Worm (Caenorhabditis elegans) whole organism, mixed stage, embryonic: ENCODE data around the gene clc-12.

Experiments used
- M03D4.4 ChIP-seq: sonication (generic microtip); optimal IDR thresholded peaks from 2 replicates; lab custom pipeline; 2017; ENCODE audit warnings: mild to moderate bottlenecking, missing genetic modification characterization, missing compliant biosample characterization
- bed-3 ChIP-seq: fragments of 200-800 bp; sonication (Bioruptor generic); optimal IDR thresholded peaks from 3 replicates; lab custom pipeline; 2018; ENCODE audit warnings: mild to moderate bottlenecking, missing genetic modification characterization, moderate library complexity, missing compliant biosample characterization
- blmp-1 ChIP-seq: fragments of 150-350 bp; optimal IDR thresholded peaks from 2 replicates; lab custom pipeline; 2014; ENCODE audit warnings: missing biosample characterization, missing genetic modification characterization
- ceh-39 ChIP-seq: fragments of 150-350 bp; optimal IDR thresholded peaks from 2 replicates; lab custom pipeline; 2014; ENCODE audit warnings: missing biosample characterization, missing genetic modification characterization
- ceh-43 ChIP-seq: fragments of 200-800 bp; sonication (Bioruptor generic); optimal IDR thresholded peaks from 2 replicates; lab custom pipeline; 2018; ENCODE audit warnings: mild to moderate bottlenecking, missing genetic modification characterization, moderate library complexity, missing compliant biosample characterization
- ceh-83 ChIP-seq: fragments of 200-800 bp; sonication (Bioruptor generic); optimal IDR thresholded peaks from 2 replicates; lab custom pipeline; 2018; ENCODE audit warnings: mild to moderate bottlenecking, missing genetic modification characterization, missing compliant biosample characterization
- ces-1 ChIP-seq: fragments of 150-350 bp; optimal IDR thresholded peaks from 2 replicates; lab custom pipeline; 2014; ENCODE audit warnings: missing biosample characterization, missing genetic modification reagents, missing genetic modification characterization
- cnd-1 ChIP-seq: fragments of 200-800 bp; sonication (Bioruptor generic); optimal IDR thresholded peaks from 2 replicates; lab custom pipeline; 2018; ENCODE audit warnings: mild to moderate bottlenecking, missing genetic modification characterization, missing compliant biosample characterization
- drap-1 ChIP-seq: fragments of 200-800 bp; sonication (Bioruptor generic); optimal IDR thresholded peaks from 3 replicates; lab custom pipeline; 2018; ENCODE audit warnings: mild to moderate bottlenecking, missing genetic modification characterization, missing compliant biosample characterization
- elt-1 ChIP-seq: sonication (generic microtip); optimal IDR thresholded peaks from 2 replicates; lab custom pipeline; 2017; ENCODE audit warnings: missing genetic modification characterization, mild to moderate bottlenecking, missing compliant biosample characterization, antibody characterized with exemption, moderate library complexity, borderline replicate concordance; ENCODE audit not compliant: insufficient read depth
- elt-3 ChIP-seq: fragments of 150-350 bp; optimal IDR thresholded peaks from 2 replicates; lab custom pipeline; 2014; ENCODE audit warnings: missing biosample characterization, missing genetic modification characterization
- flh-1 ChIP-seq: fragments of 200-800 bp; sonication (Bioruptor generic); optimal IDR thresholded peaks from 2 replicates; lab custom pipeline; 2018; ENCODE audit warnings: mild to moderate bottlenecking, missing genetic modification characterization, moderate library complexity, missing compliant biosample characterization
- hlh-1 ChIP-seq: fragments of 150-350 bp; optimal IDR thresholded peaks from 2 replicates; lab custom pipeline; 2014; ENCODE audit warnings: missing biosample characterization, missing genetic modification reagents, missing genetic modification characterization
- lin-13 ChIP-seq: fragments of 150-350 bp; optimal IDR thresholded peaks from 2 replicates; lab custom pipeline; 2014; ENCODE audit warnings: missing biosample characterization, missing genetic modification characterization
- lin-32 ChIP-seq: fragments of 200-800 bp; sonication (Bioruptor generic); optimal IDR thresholded peaks from 2 replicates; lab custom pipeline; 2018; ENCODE audit warnings: mild to moderate bottlenecking, missing genetic modification characterization, missing compliant biosample characterization
- lsy-2 ChIP-seq: fragments of 150-350 bp; optimal IDR thresholded peaks from 2 replicates; lab custom pipeline; 2014; ENCODE audit warnings: missing biosample characterization, missing genetic modification characterization
- mab-5 ChIP-seq: fragments of 150-350 bp; optimal IDR thresholded peaks from 2 replicates; lab custom pipeline; 2014; ENCODE audit warnings: missing biosample characterization, missing genetic modification characterization
- nhr-12 ChIP-seq: fragments of 150-350 bp; optimal IDR thresholded peaks from 2 replicates; lab custom pipeline; 2014; ENCODE audit warnings: missing biosample characterization, missing genetic modification characterization
- nhr-237 ChIP-seq: fragments of 150-350 bp; optimal IDR thresholded peaks from 2 replicates; lab custom pipeline; 2014; ENCODE audit warnings: missing biosample characterization, missing genetic modification characterization
- nhr-28 ChIP-seq: fragments of 150-350 bp; optimal IDR thresholded peaks from 2 replicates; lab custom pipeline; 2014; ENCODE audit warnings: missing biosample characterization, missing genetic modification characterization
- nhr-76 ChIP-seq: sonication (generic microtip); optimal IDR thresholded peaks from 2 replicates; lab custom pipeline; 2017; ENCODE audit warnings: missing biosample characterization, missing genetic modification characterization
- pha-4 ChIP-seq: fragments of 150-350 bp; optimal IDR thresholded peaks from 2 replicates; lab custom pipeline; 2018; ENCODE audit warnings: missing biosample characterization, missing genetic modification reagents, missing genetic modification characterization
- sem-2 ChIP-seq: fragments of 200-800 bp; sonication (Bioruptor generic); optimal IDR thresholded peaks from 2 replicates; lab custom pipeline; 2018; ENCODE audit warnings: mild to moderate bottlenecking, missing genetic modification characterization, missing compliant biosample characterization
- snpc-4 ChIP-seq: fragments of 150-350 bp; optimal IDR thresholded peaks from 2 replicates; lab custom pipeline; 2014; ENCODE audit warnings: missing biosample characterization, missing genetic modification characterization
- sptf-1 ChIP-seq: sonication (generic microtip); optimal IDR thresholded peaks from 2 replicates; lab custom pipeline; 2017; ENCODE audit warnings: mild to moderate bottlenecking, missing genetic modification characterization, moderate library complexity, missing compliant biosample characterization
- tbx-8 ChIP-seq: fragments of 200-800 bp; sonication (Bioruptor generic); optimal IDR thresholded peaks from 2 replicates; lab custom pipeline; 2018; ENCODE audit warnings: mild to moderate bottlenecking, missing genetic modification characterization, moderate library complexity, missing compliant biosample characterization
- unc-120 ChIP-seq: sonication (generic microtip); optimal IDR thresholded peaks from 2 replicates; lab custom pipeline; 2017; ENCODE audit warnings: missing genetic modification characterization, missing compliant biosample characterization; ENCODE audit not compliant: poor library complexity, severe bottlenecking
- unc-39 ChIP-seq: fragments of 150-350 bp; optimal IDR thresholded peaks from 2 replicates; lab custom pipeline; 2014; ENCODE audit warnings: missing biosample characterization, missing genetic modification characterization
- unc-62 ChIP-seq: fragments of 150-350 bp; optimal IDR thresholded peaks from 2 replicates; lab custom pipeline; 2014; ENCODE audit warnings: missing biosample characterization, missing genetic modification reagents, missing genetic modification characterization
- ztf-11 ChIP-seq: fragments of 150-350 bp; optimal IDR thresholded peaks from 2 replicates; lab custom pipeline; 2014; ENCODE audit warnings: missing biosample characterization, missing genetic modification characterization

clc-12 gene

DNA sequence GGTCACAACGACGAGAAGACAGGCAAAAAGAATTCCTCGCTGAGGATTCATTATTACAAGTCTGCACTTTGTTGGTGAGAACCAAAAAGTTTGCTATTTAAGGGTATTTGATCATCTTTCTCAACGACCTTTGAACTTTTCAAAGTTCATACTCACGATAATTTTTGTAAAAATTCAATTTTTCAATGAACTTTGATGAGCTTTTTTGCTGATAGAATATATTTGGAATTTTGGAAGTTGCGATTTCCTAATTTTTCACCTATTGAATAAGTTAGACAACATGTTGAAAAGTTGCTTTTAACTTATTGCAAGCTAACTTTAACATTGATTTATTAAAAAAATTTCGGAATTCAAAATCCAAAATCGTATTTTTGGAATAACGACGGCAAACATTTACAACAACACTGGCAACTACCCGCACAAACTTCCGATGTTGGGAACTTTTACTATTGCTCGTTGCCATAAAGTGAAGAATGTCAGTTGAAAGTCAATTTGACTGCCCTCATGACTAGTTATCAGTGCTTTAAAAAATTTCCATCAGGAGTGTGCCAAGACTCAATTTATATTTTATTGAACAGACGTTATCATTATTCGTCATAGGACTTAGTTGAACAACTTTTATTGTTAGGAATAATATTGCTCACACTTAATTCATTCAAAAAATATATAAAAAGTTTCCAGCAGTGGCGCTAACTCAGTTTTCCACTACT lies 13.6 kb upstream of the clc-12 start, which contains the start of the genes F49H6.8 and F49H6.5:
Gene F49H6.8, minus strand, starts transcription at position 51 of the 710 bp plus-strand sequence.
Gene F49H6.5, plus strand, starts transcription at position 629 of the 710 bp plus-strand sequence.
- TF ChIP-seq unc-39 (no peak), nhr-28 (tag; lab: Kevin White, UChicago) (no peak), unc-62 (GFP tag; lab: Kevin White, UChicago) (no peak), unc-120 (tag; lab: Kevin White, UChicago) (no peak), elt-3 (tag; lab: Kevin White, UChicago) (no peak), ceh-83 (GFP tag; lab: Kevin White, UChicago) (no peak)
- TF ChIP-seq, all 35 proteins: peak for 0

DNA sequence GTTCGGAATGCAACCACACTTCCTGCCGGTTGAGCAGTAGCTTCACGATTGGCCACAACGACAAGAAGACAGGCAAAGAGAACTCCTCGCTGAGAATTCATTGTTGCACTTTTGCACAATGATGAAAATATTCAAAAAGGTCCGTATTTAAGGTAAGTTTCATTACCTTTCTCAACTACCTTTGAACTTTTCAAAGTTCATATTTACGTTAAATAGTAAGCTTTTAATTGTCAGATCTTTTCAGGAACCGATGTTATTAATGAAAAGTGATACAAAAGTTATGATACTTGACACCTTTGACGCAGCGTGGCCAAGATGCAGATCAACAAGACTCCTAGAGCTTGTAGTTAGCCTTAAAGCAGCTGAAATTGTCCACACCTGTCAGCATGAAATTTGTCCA lies 12.2 kb upstream of the clc-12 start, which contains the start of gene F49H6.12:
Gene F49H6.12, minus strand, starts transcription at position 101 of the 400 bp plus-strand sequence.
- TF ChIP-seq unc-62 (GFP tag; lab: Kevin White, UChicago) (no peak), nhr-76 (tag; lab: Kevin White, UChicago) (no peak), elt-1 (tag; lab: Kevin White, UChicago) (no peak), nhr-12 (tag; lab: Kevin White, UChicago) (no peak), cnd-1 (tag; lab: Kevin White, UChicago) (no peak), drap-1 (GFP tag; lab: Kevin White, UChicago) (no peak), ces-1 (GFP tag; lab: Kevin White, UChicago) (no peak), sptf-1 (tag; lab: Kevin White, UChicago) (no peak), lsy-2 (tag; lab: Kevin White, UChicago) (no peak)

ce11 chrV:17019690-17020089 lies 10.5 kb upstream of the clc-12 start, which contains the start of gene F49H6.17:
Gene F49H6.17, plus strand, starts transcription at chrV:17019990.
- TF ChIP-seq unc-62 (GFP tag; lab: Kevin White, UChicago) (no peak), sem-2 (no peak), unc-39 (no peak), tbx-8 (GFP tag; lab: Kevin White, UChicago) (no peak), ceh-39 (tag; lab: Kevin White, UChicago) (no peak), lin-32 (GFP tag; lab: Kevin White, UChicago) (no peak), blmp-1 (no peak), unc-120 (tag; lab: Kevin White, UChicago) (no peak), sptf-1 (tag; lab: Kevin White, UChicago) (no peak), cnd-1 (tag; lab: Kevin White, UChicago) (no peak), pha-4 (tag; lab: Kevin White, UChicago) (no peak), nhr-76 (tag; lab: Kevin White, UChicago) (no peak), ceh-83 (GFP tag; lab: Kevin White, UChicago) (no peak), bed-3 (GFP tag; lab: Kevin White, UChicago) (no peak), elt-1 (tag; lab: Kevin White, UChicago) (no peak), lsy-2 (tag; lab: Kevin White, UChicago) (no peak), hlh-1 (tag; lab: Kevin White, UChicago) (no peak)

DNA sequence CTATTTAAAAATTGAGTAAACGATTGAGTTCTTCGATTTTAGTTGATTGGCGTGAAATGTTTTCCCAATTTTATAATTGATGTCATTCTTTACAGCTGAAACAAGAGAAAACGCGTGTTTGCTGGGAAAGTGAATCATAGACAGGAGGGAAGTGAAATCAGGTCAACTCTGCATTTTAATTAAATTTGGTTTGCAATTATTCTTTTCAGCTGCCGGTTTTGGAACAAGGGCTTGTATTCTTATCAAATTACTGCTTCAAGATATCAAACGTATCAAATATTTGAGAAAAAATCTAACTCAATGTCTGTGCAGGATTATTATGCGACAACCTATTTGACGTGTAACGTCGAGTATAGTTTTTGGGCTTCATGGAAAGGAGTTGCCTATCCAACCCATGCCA lies 7.6 kb upstream of the clc-12 start, which contains the start of gene srh-97:
Gene srh-97, plus strand, starts transcription at position 301 of the 400 bp plus-strand sequence.
- TF ChIP-seq sptf-1 (tag; lab: Kevin White, UChicago) (no peak), snpc-4 (tag; lab: Kevin White, UChicago) (no peak), sem-2 (no peak), lin-13 (no peak)
- TF ChIP-seq, all 35 proteins: peak for 0

ce11 chrV:17014050-17014449 lies 4.9 kb upstream of the clc-12 start, which contains the start of gene clc-13:
Gene clc-13, plus strand, starts transcription at chrV:17014408.
- TF ChIP-seq lin-13, result no peak

ce11 chrV:17013232-17013631 lies 4.0 kb upstream of the clc-12 start, which contains the start of gene clec-241:
Gene clec-241, minus strand, starts transcription at chrV:17013332.
- TF ChIP-seq nhr-12 (tag; lab: Kevin White, UChicago), result no peak
- no peak for TF ChIP-seq nhr-237 (tag; lab: Kevin White, UChicago)
- TF ChIP-seq ztf-11, result no peak
- TF ChIP-seq sptf-1 (tag; lab: Kevin White, UChicago), result no peak
- TF ChIP-seq unc-39, result no peak
- no peak for TF ChIP-seq lsy-2 (tag; lab: Kevin White, UChicago)
- TF ChIP-seq elt-1 (tag; lab: Kevin White, UChicago), result no peak
- no peak for TF ChIP-seq unc-120 (tag; lab: Kevin White, UChicago)
- no peak for TF ChIP-seq mab-5 (tag; lab: Kevin White, UChicago)
- no peak for TF ChIP-seq flh-1 (GFP tag; lab: Kevin White, UChicago)
- TF ChIP-seq snpc-4 (tag; lab: Kevin White, UChicago), result no peak
- no peak for TF ChIP-seq ces-1 (GFP tag; lab: Kevin White, UChicago)
- TF ChIP-seq M03D4.4, result no peak
- no peak for TF ChIP-seq ceh-43
- no peak for TF ChIP-seq tbx-8 (GFP tag; lab: Kevin White, UChicago)
